Fruit fly (Drosophila melanogaster): ENCODE data around the gene Wdr82.

Wdr82 gene

dm6 chr2L:8362273-8362954, 11.8 kb upstream of the Wdr82 start, which contains the start of gene CG7627 (continued):
- peak; percentile 78 for TF ChIP-seq ind (GFP tag; optimal IDR thresholded peaks at IDR 0.05)
- TF ChIP-seq vnd (GFP tag; IDR thresholded peaks at IDR 0.05; ENCODE audit: partially characterized antibody) = no peak
- no peak for TF ChIP-seq CG6791 (GFP tag; IDR thresholded peaks at IDR 0.05; ENCODE audit: partially characterized antibody)
- peak; percentile 45 for TF ChIP-seq CG13624 (GFP tag; optimal IDR thresholded peaks at IDR 0.05)
- peak; percentile 83 for TF ChIP-seq CG9932 (GFP tag; IDR thresholded peaks at IDR 0.05)
- TF ChIP-seq prd (optimal IDR thresholded peaks at IDR 0.05) = no peak
- peak; percentile 81 for TF ChIP-seq prd (GFP tag; IDR thresholded peaks at IDR 0.05)
- TF ChIP-seq CG3847 (GFP tag; IDR thresholded peaks at IDR 0.05) = peak; percentile 74
- peak; percentile 75 for TF ChIP-seq al (GFP tag; IDR thresholded peaks at IDR 0.05)
- peak; percentile 97 for TF ChIP-seq Med (GFP tag)
- peak; percentile 70 for TF ChIP-seq Antp (GFP tag; optimal IDR thresholded peaks at IDR 0.05)
- no peak for TF ChIP-seq CG7963 (GFP tag; IDR thresholded peaks at IDR 0.05; ENCODE audit: partially characterized antibody)
- TF ChIP-seq sqz (GFP tag; optimal IDR thresholded peaks at IDR 0.05) = peak; percentile 53
- peak; percentile 26 for TF ChIP-seq CG18011 (GFP tag; optimal IDR thresholded peaks at IDR 0.05)
- TF ChIP-seq MBD-R2 (GFP tag; IDR thresholded peaks at IDR 0.05) = no peak; the same call in 1 of the 2 replicates
- TF ChIP-seq sc (optimal IDR thresholded peaks at IDR 0.05) = no peak
- TF ChIP-seq sc (GFP tag; optimal IDR thresholded peaks at IDR 0.05) = peak; percentile 6
- peak; percentile 65 for TF ChIP-seq Myb (GFP tag; optimal IDR thresholded peaks at IDR 0.05)
- TF ChIP-seq eyg (GFP tag; optimal IDR thresholded peaks at IDR 0.05) = peak; percentile 50
- no peak for TF ChIP-seq Opbp (GFP tag; IDR thresholded peaks at IDR 0.05; ENCODE audit: partially characterized antibody)
- TF ChIP-seq CG12942 (GFP tag; optimal IDR thresholded peaks at IDR 0.05) = peak; percentile 37
- TF ChIP-seq CG13123 (GFP tag; optimal IDR thresholded peaks at IDR 0.05) = no peak
- 0 out of 2 replicates have a peak, but pooled peaks have one; percentile 40 for TF ChIP-seq danr (GFP tag; IDR thresholded peaks at IDR 0.05)
- peak; percentile 55 for TF ChIP-seq sug (tag; optimal IDR thresholded peaks at IDR 0.05)
- TF ChIP-seq CG8924 (tag; optimal IDR thresholded peaks at IDR 0.05) = peak; percentile 61
- no peak for TF ChIP-seq CG2202 (tag; optimal IDR thresholded peaks at IDR 0.05)
- 0 out of 2 replicates have a peak, but pooled peaks have one; percentile 34 for TF ChIP-seq CG11696 (GFP tag; IDR thresholded peaks at IDR 0.05)
- TF ChIP-seq Kr (GFP tag; optimal IDR thresholded peaks at IDR 0.05) = no peak
- TF ChIP-seq CG1024 (GFP tag; IDR thresholded peaks at IDR 0.05) = peak; percentile 46; the same call in 1 of the 2 replicates
- TF ChIP-seq CG18262 (tag; optimal IDR thresholded peaks at IDR 0.05) = peak; percentile 74
- TF ChIP-seq CG10274 (GFP tag; optimal IDR thresholded peaks at IDR 0.05) = no peak
- TF ChIP-seq CG33557 (GFP tag; optimal IDR thresholded peaks at IDR 0.05) = peak; percentile 43
- peak; percentile 59 for TF ChIP-seq CG31365 (tag; optimal IDR thresholded peaks at IDR 0.05)
- TF ChIP-seq CG32532 (GFP tag; IDR thresholded peaks at IDR 0.05) = peak; percentile 88
- TF ChIP-seq CG3838 (GFP tag; optimal IDR thresholded peaks at IDR 0.05) = no peak
- peak; percentile 79 for TF ChIP-seq CG34422 (GFP tag; IDR thresholded peaks at IDR 0.05)
- peak; percentile 83 for TF ChIP-seq Ada2b (GFP tag; IDR thresholded peaks at IDR 0.05)
- peak; percentile 83 for TF ChIP-seq Xrp1 (GFP tag; IDR thresholded peaks at IDR 0.05)
- no peak for TF ChIP-seq psq (GFP tag; optimal IDR thresholded peaks at IDR 0.05)
- TF ChIP-seq en (GFP tag; optimal IDR thresholded peaks at IDR 0.05) = no peak
- peak; percentile 19 for TF ChIP-seq CG4854 (GFP tag; optimal IDR thresholded peaks at IDR 0.05)
- peak; percentile 76 for TF ChIP-seq CG16815 (GFP tag; optimal IDR thresholded peaks at IDR 0.05)
- TF ChIP-seq CG13775 (GFP tag; optimal IDR thresholded peaks at IDR 0.05) = peak; percentile 60
- peak; percentile 68 for TF ChIP-seq ATbp (GFP tag; optimal IDR thresholded peaks at IDR 0.05)
- no peak; the same call in 2 of the 3 replicates for TF ChIP-seq H15 (GFP tag; IDR thresholded peaks at IDR 0.05)
- TF ChIP-seq ranshi (GFP tag; IDR thresholded peaks at IDR 0.05) = peak; percentile 81
- TF ChIP-seq tap (tag; optimal IDR thresholded peaks at IDR 0.05) = peak; percentile 57
- peak; percentile 74 for TF ChIP-seq Hsf (GFP tag; optimal IDR thresholded peaks at IDR 0.05)
- TF ChIP-seq CG5180 (GFP tag; optimal IDR thresholded peaks at IDR 0.05) = peak; percentile 58
- no peak for TF ChIP-seq usp (GFP tag; optimal IDR thresholded peaks at IDR 0.05)
- no peak for TF ChIP-seq Gsc (GFP tag; IDR thresholded peaks at IDR 0.05)

Data from whole organism, embryonic.